Comparison of ENCODE assay signal across 1 fruit fly cellular context in genomic region chrX:15615426-15615825, dm6.
TF ChIP-seq lines count a peak whose summit lies in the region.

No protein-coding gene starts in this region.

TF ChIP-seq in whole organism, embryonic, 481 proteins besides CTCF, POLR2A, EP300 and RAD21 (continued from another document and continues in another):
- TF ChIP-seq fd102C (GFP tag; optimal IDR thresholded peaks at IDR 0.05; lab: Kevin White, UChicago) = no peak
- no peak for TF ChIP-seq exex (tag; optimal IDR thresholded peaks at IDR 0.05; lab: Kevin White, UChicago)
- peak; percentile 49 for TF ChIP-seq Abd-B (GFP tag; optimal IDR thresholded peaks at IDR 0.05; lab: Kevin White, UChicago)
- TF ChIP-seq hb (GFP tag; IDR thresholded peaks at IDR 0.05; lab: Robert Waterston, UW; ENCODE audit: partially characterized antibody) = no peak
- TF ChIP-seq D (optimal IDR thresholded peaks at IDR 0.05; lab: Kevin White, UChicago) = no peak
- TF ChIP-seq D (GFP tag; optimal IDR thresholded peaks at IDR 0.05; lab: Kevin White, UChicago) = peak; percentile 37
- peak; percentile 72 for TF ChIP-seq nmo (GFP tag; optimal IDR thresholded peaks at IDR 0.05; lab: Kevin White, UChicago)
- no peak for TF ChIP-seq gce (GFP tag; IDR thresholded peaks at IDR 0.05; lab: Robert Waterston, UW)
- TF ChIP-seq CG2120 (GFP tag; optimal IDR thresholded peaks at IDR 0.05; lab: Kevin White, UChicago) = peak; percentile 27
- no peak for TF ChIP-seq aop (GFP tag; IDR thresholded peaks at IDR 0.05; lab: Robert Waterston, UW)
- no peak for TF ChIP-seq toy (GFP tag; IDR thresholded peaks at IDR 0.05; lab: Robert Waterston, UW)
- TF ChIP-seq Gug (GFP tag; IDR thresholded peaks at IDR 0.05; lab: Robert Waterston, UW) = no peak
- TF ChIP-seq Hr51 (GFP tag; optimal IDR thresholded peaks at IDR 0.05; lab: Kevin White, UChicago) = peak in 1 of 2 experiments; percentile 76
- no peak for TF ChIP-seq wek (GFP tag; optimal IDR thresholded peaks at IDR 0.05; lab: Kevin White, UChicago)
- peak; percentile 15 for TF ChIP-seq CG33557 (GFP tag; optimal IDR thresholded peaks at IDR 0.05; lab: Kevin White, UChicago)
- TF ChIP-seq Rfx (GFP tag; IDR thresholded peaks at IDR 0.05; lab: Robert Waterston, UW) = peak; percentile 46; the same call in 1 of the 2 replicates
- TF ChIP-seq CG14667 (GFP tag; IDR thresholded peaks at IDR 0.05; lab: Robert Waterston, UW) = no peak
- no peak for TF ChIP-seq kni (GFP tag; optimal IDR thresholded peaks at IDR 0.05; lab: Kevin White, UChicago)
- peak; percentile 28 for TF ChIP-seq pum (GFP tag; optimal IDR thresholded peaks at IDR 0.05; lab: Kevin White, UChicago)
- peak; percentile 31; the same call in 1 of the 3 replicates for TF ChIP-seq Aef1 (GFP tag; IDR thresholded peaks at IDR 0.05; lab: Robert Waterston, UW)
- TF ChIP-seq ro (GFP tag; IDR thresholded peaks at IDR 0.05; lab: Robert Waterston, UW) = no peak
- no peak for TF ChIP-seq YL-1 (GFP tag; optimal IDR thresholded peaks at IDR 0.05; lab: Kevin White, UChicago)
- peak; percentile 65; the same call in 1 of the 2 replicates for TF ChIP-seq Xrp1 (GFP tag; IDR thresholded peaks at IDR 0.05; lab: Robert Waterston, UW)
- TF ChIP-seq Asciz (GFP tag; optimal IDR thresholded peaks at IDR 0.05; lab: Kevin White, UChicago) = peak; percentile 53
- no peak for TF ChIP-seq CG7357 (GFP tag; IDR thresholded peaks at IDR 0.05; lab: Robert Waterston, UW)
- TF ChIP-seq CG7271 (tag; optimal IDR thresholded peaks at IDR 0.05; lab: Kevin White, UChicago) = no peak
- TF ChIP-seq NC2α (GFP tag; optimal IDR thresholded peaks at IDR 0.05; lab: Kevin White, UChicago) = no peak
- peak; percentile 35 for TF ChIP-seq CG16863 (GFP tag; optimal IDR thresholded peaks at IDR 0.05; lab: Kevin White, UChicago)
- TF ChIP-seq Fer3 (tag; optimal IDR thresholded peaks at IDR 0.05; lab: Kevin White, UChicago) = peak; percentile 43
- TF ChIP-seq ara (GFP tag; IDR thresholded peaks at IDR 0.05; lab: Robert Waterston, UW) = peak; percentile 67
- peak; percentile 3 for TF ChIP-seq sima (GFP tag; optimal IDR thresholded peaks at IDR 0.05; lab: Kevin White, UChicago)
- peak; percentile 50; the same call in 2 of the 3 replicates for TF ChIP-seq zfh1 (GFP tag; IDR thresholded peaks at IDR 0.05; lab: Robert Waterston, UW)
- TF ChIP-seq MBD-R2 (GFP tag; IDR thresholded peaks at IDR 0.05; lab: Robert Waterston, UW) = no peak
- no peak for TF ChIP-seq cas (GFP tag; IDR thresholded peaks at IDR 0.05; lab: Robert Waterston, UW)
- peak; percentile 36; the same call in 1 of the 2 replicates for TF ChIP-seq wor (GFP tag; IDR thresholded peaks at IDR 0.05; lab: Robert Waterston, UW)
- peak; percentile 30; the same call in 1 of the 3 replicates for TF ChIP-seq CG14050 (GFP tag; IDR thresholded peaks at IDR 0.05; lab: Robert Waterston, UW)
- TF ChIP-seq Antp (GFP tag; optimal IDR thresholded peaks at IDR 0.05; lab: Kevin White, UChicago) = no peak
- peak; percentile 4 for TF ChIP-seq CG10462 (GFP tag; optimal IDR thresholded peaks at IDR 0.05; lab: Kevin White, UChicago)
- TF ChIP-seq slou (GFP tag; optimal IDR thresholded peaks at IDR 0.05; lab: Kevin White, UChicago) = no peak
- peak; percentile 4 for TF ChIP-seq MTF-1 (GFP tag; optimal IDR thresholded peaks at IDR 0.05; lab: Kevin White, UChicago; ENCODE audit: borderline replicate concordance)
- TF ChIP-seq fd64A (GFP tag; optimal IDR thresholded peaks at IDR 0.05; lab: Kevin White, UChicago) = no peak
- peak; percentile 18 for TF ChIP-seq kay (GFP tag; optimal IDR thresholded peaks at IDR 0.05; lab: Kevin White, UChicago)
- 0 out of 2 replicates have a peak, but pooled peaks have one; percentile 44 for TF ChIP-seq CG32767 (GFP tag; IDR thresholded peaks at IDR 0.05; lab: Robert Waterston, UW)
- TF ChIP-seq CG10654 (GFP tag; optimal IDR thresholded peaks at IDR 0.05; lab: Kevin White, UChicago) = peak; percentile 41
- TF ChIP-seq sens-2 (GFP tag; IDR thresholded peaks at IDR 0.05; lab: Robert Waterston, UW) = no peak
- TF ChIP-seq chinmo (GFP tag; IDR thresholded peaks at IDR 0.05; lab: Robert Waterston, UW; ENCODE audit: partially characterized antibody) = no peak
- peak; percentile 57; the same call in 1 of the 3 replicates for TF ChIP-seq ken (GFP tag; IDR thresholded peaks at IDR 0.05; lab: Robert Waterston, UW)
- TF ChIP-seq CG2116 (GFP tag; optimal IDR thresholded peaks at IDR 0.05; lab: Kevin White, UChicago) = no peak
- peak; percentile 42 for TF ChIP-seq CG14710 (tag; optimal IDR thresholded peaks at IDR 0.05; lab: Kevin White, UChicago)
- no peak for TF ChIP-seq TFAM (GFP tag; optimal IDR thresholded peaks at IDR 0.05; lab: Kevin White, UChicago)
- TF ChIP-seq Atf-2 (GFP tag; optimal IDR thresholded peaks at IDR 0.05; lab: Kevin White, UChicago) = peak; percentile 20
- no peak for TF ChIP-seq CG4328 (GFP tag; optimal IDR thresholded peaks at IDR 0.05; lab: Kevin White, UChicago)
- no peak for TF ChIP-seq CG11093 (GFP tag; IDR thresholded peaks at IDR 0.05; lab: Robert Waterston, UW)
- peak; percentile 6 for TF ChIP-seq CG7786 (GFP tag; optimal IDR thresholded peaks at IDR 0.05; lab: Kevin White, UChicago)
- TF ChIP-seq gcm2 (GFP tag; optimal IDR thresholded peaks at IDR 0.05; lab: Kevin White, UChicago) = peak; percentile 20
- no peak for TF ChIP-seq pho (GFP tag; optimal IDR thresholded peaks at IDR 0.05; lab: Kevin White, UChicago)
- TF ChIP-seq klu (GFP tag; IDR thresholded peaks at IDR 0.05; lab: Robert Waterston, UW) = 0 out of 2 replicates have a peak, but pooled peaks have one; percentile 23
- TF ChIP-seq CG9437 (GFP tag; optimal IDR thresholded peaks at IDR 0.05; lab: Kevin White, UChicago) = peak; percentile 16
- peak; percentile 92 for TF ChIP-seq sens (GFP tag; lab: Kevin White, UChicago)
- no peak for TF ChIP-seq pzg (GFP tag; optimal IDR thresholded peaks at IDR 0.05; lab: Kevin White, UChicago)
- no peak for TF ChIP-seq ham (GFP tag; IDR thresholded peaks at IDR 0.05; lab: Robert Waterston, UW)
- TF ChIP-seq CG9609 (GFP tag; optimal IDR thresholded peaks at IDR 0.05; lab: Kevin White, UChicago) = no peak
- TF ChIP-seq Blimp-1 (GFP tag; optimal IDR thresholded peaks at IDR 0.05; lab: Kevin White, UChicago) = peak; percentile 70
- TF ChIP-seq Lpt (GFP tag; optimal IDR thresholded peaks at IDR 0.05; lab: Kevin White, UChicago) = no peak
- TF ChIP-seq CG4617 (GFP tag; optimal IDR thresholded peaks at IDR 0.05; lab: Kevin White, UChicago; ENCODE audit: borderline replicate concordance) = no peak
- peak; percentile 49 for TF ChIP-seq Hsf (GFP tag; optimal IDR thresholded peaks at IDR 0.05; lab: Kevin White, UChicago)
- no peak for TF ChIP-seq Bdp1 (GFP tag; optimal IDR thresholded peaks at IDR 0.05; lab: Kevin White, UChicago)
- TF ChIP-seq slbo (GFP tag; IDR thresholded peaks at IDR 0.05; lab: Robert Waterston, UW) = peak; percentile 44; the same call in 1 of the 2 replicates
- no peak for TF ChIP-seq zf30C (GFP tag; optimal IDR thresholded peaks at IDR 0.05; lab: Kevin White, UChicago)
- peak; percentile 75 for TF ChIP-seq Drgx (GFP tag; IDR thresholded peaks at IDR 0.05; lab: Robert Waterston, UW)
- 0 out of 2 replicates have a peak, but pooled peaks have one; percentile 37 for TF ChIP-seq CG11696 (GFP tag; IDR thresholded peaks at IDR 0.05; lab: Robert Waterston, UW)
- TF ChIP-seq tin (GFP tag; optimal IDR thresholded peaks at IDR 0.05; lab: Kevin White, UChicago) = peak; percentile 56
- peak; percentile 1 for TF ChIP-seq ewg (GFP tag; optimal IDR thresholded peaks at IDR 0.05; lab: Kevin White, UChicago)
- TF ChIP-seq CG15696 (tag; optimal IDR thresholded peaks at IDR 0.05; lab: Kevin White, UChicago) = peak; percentile 38
- no peak for TF ChIP-seq CG11723 (GFP tag; optimal IDR thresholded peaks at IDR 0.05; lab: Kevin White, UChicago)
- TF ChIP-seq CG6272 (GFP tag; IDR thresholded peaks at IDR 0.05; lab: Robert Waterston, UW) = no peak
- no peak for TF ChIP-seq CG13123 (GFP tag; optimal IDR thresholded peaks at IDR 0.05; lab: Kevin White, UChicago)
- no peak for TF ChIP-seq Hmx (GFP tag; optimal IDR thresholded peaks at IDR 0.05; lab: Kevin White, UChicago)
- TF ChIP-seq chn (GFP tag; optimal IDR thresholded peaks at IDR 0.05; lab: Kevin White, UChicago) = peak; percentile 10
- no peak for TF ChIP-seq unc-4 (GFP tag; IDR thresholded peaks at IDR 0.05; lab: Robert Waterston, UW; ENCODE audit: partially characterized antibody)
- TF ChIP-seq CG17385 (GFP tag; optimal IDR thresholded peaks at IDR 0.05; lab: Kevin White, UChicago) = peak; percentile 46
- TF ChIP-seq CrebB (tag; optimal IDR thresholded peaks at IDR 0.05; lab: Kevin White, UChicago) = no peak
- peak; percentile 75 for TF ChIP-seq phol (tag; optimal IDR thresholded peaks at IDR 0.05; lab: Kevin White, UChicago)
- TF ChIP-seq CHES-1-like (GFP tag; optimal IDR thresholded peaks at IDR 0.05; lab: Kevin White, UChicago) = peak; percentile 34
- TF ChIP-seq CG2202 (tag; optimal IDR thresholded peaks at IDR 0.05; lab: Kevin White, UChicago) = no peak
- TF ChIP-seq Fer2 (tag; optimal IDR thresholded peaks at IDR 0.05; lab: Kevin White, UChicago) = no peak
- peak; percentile 35 for TF ChIP-seq fd3F (GFP tag; optimal IDR thresholded peaks at IDR 0.05; lab: Kevin White, UChicago)
- TF ChIP-seq CG6683 (GFP tag; optimal IDR thresholded peaks at IDR 0.05; lab: Kevin White, UChicago) = no peak
- TF ChIP-seq Hmr (GFP tag; optimal IDR thresholded peaks at IDR 0.05; lab: Kevin White, UChicago) = peak; percentile 11
- peak; percentile 30 for TF ChIP-seq CG12155 (GFP tag; optimal IDR thresholded peaks at IDR 0.05; lab: Kevin White, UChicago)
- no peak for TF ChIP-seq CG16779 (GFP tag; IDR thresholded peaks at IDR 0.05; lab: Robert Waterston, UW)
- no peak for TF ChIP-seq CG12299 (tag; optimal IDR thresholded peaks at IDR 0.05; lab: Kevin White, UChicago)
- peak; percentile 34 to 53 for TF ChIP-seq dpn (GFP tag; optimal IDR thresholded peaks at IDR 0.05; lab: Kevin White, UChicago)
- peak; percentile 35 for TF ChIP-seq nerfin-1 (tag; optimal IDR thresholded peaks at IDR 0.05; lab: Kevin White, UChicago)
- no peak for TF ChIP-seq Vsx1 (GFP tag; optimal IDR thresholded peaks at IDR 0.05; lab: Kevin White, UChicago)
- TF ChIP-seq BtbVII (GFP tag; optimal IDR thresholded peaks at IDR 0.05; lab: Kevin White, UChicago) = peak; percentile 20
- TF ChIP-seq Hr3 (GFP tag; optimal IDR thresholded peaks at IDR 0.05; lab: Kevin White, UChicago) = peak; percentile 53
- no peak for TF ChIP-seq E2f1 (GFP tag; IDR thresholded peaks at IDR 0.05; lab: Robert Waterston, UW)
- no peak for TF ChIP-seq CG3995 (GFP tag; optimal IDR thresholded peaks at IDR 0.05; lab: Kevin White, UChicago)
- no peak for TF ChIP-seq Opbp (GFP tag; IDR thresholded peaks at IDR 0.05; lab: Robert Waterston, UW; ENCODE audit: partially characterized antibody)
- peak; percentile 31 for TF ChIP-seq CG15514 (GFP tag; optimal IDR thresholded peaks at IDR 0.05; lab: Kevin White, UChicago)
- no peak for TF ChIP-seq B-H2 (GFP tag; optimal IDR thresholded peaks at IDR 0.05; lab: Kevin White, UChicago)
- TF ChIP-seq CG17829 (tag; optimal IDR thresholded peaks at IDR 0.05; lab: Kevin White, UChicago) = peak; percentile 74
- TF ChIP-seq otp (GFP tag; IDR thresholded peaks at IDR 0.05; lab: Robert Waterston, UW) = 0 out of 3 replicates have a peak, but pooled peaks have one; percentile 48
- TF ChIP-seq ssp (GFP tag; IDR thresholded peaks at IDR 0.05; lab: Robert Waterston, UW) = no peak
- peak in 1 of 2 experiments; percentile 10 for TF ChIP-seq eve (GFP tag; optimal IDR thresholded peaks at IDR 0.05; lab: Kevin White, UChicago)
- TF ChIP-seq sna (GFP tag; IDR thresholded peaks at IDR 0.05; lab: Robert Waterston, UW; ENCODE audit: partially characterized antibody) = no peak
- peak; percentile 59 for TF ChIP-seq row (GFP tag; IDR thresholded peaks at IDR 0.05; lab: Robert Waterston, UW)
- TF ChIP-seq vnd (GFP tag; IDR thresholded peaks at IDR 0.05; lab: Robert Waterston, UW; ENCODE audit: partially characterized antibody) = no peak
- TF ChIP-seq CG2129 (GFP tag; IDR thresholded peaks at IDR 0.05; lab: Robert Waterston, UW; ENCODE audit: partially characterized antibody) = no peak
- TF ChIP-seq amos (GFP tag; IDR thresholded peaks at IDR 0.05; lab: Robert Waterston, UW; ENCODE audit: partially characterized antibody) = no peak
- TF ChIP-seq unpg (GFP tag; optimal IDR thresholded peaks at IDR 0.05; lab: Kevin White, UChicago) = peak; percentile 77
- peak; percentile 64 for TF ChIP-seq CG13424 (tag; optimal IDR thresholded peaks at IDR 0.05; lab: Kevin White, UChicago)
- TF ChIP-seq CG12391 (tag; optimal IDR thresholded peaks at IDR 0.05; lab: Kevin White, UChicago) = peak; percentile 73
- peak; percentile 71 for TF ChIP-seq fd96Cb (tag; optimal IDR thresholded peaks at IDR 0.05; lab: Kevin White, UChicago)
- peak; percentile 63 for TF ChIP-seq Ptx1 (GFP tag; IDR thresholded peaks at IDR 0.05; lab: Robert Waterston, UW)
- peak; percentile 66 for TF ChIP-seq CoRest (tag; optimal IDR thresholded peaks at IDR 0.05; lab: Kevin White, UChicago)
- no peak for TF ChIP-seq ab (GFP tag; optimal IDR thresholded peaks at IDR 0.05; lab: Kevin White, UChicago)
- peak; percentile 29 for TF ChIP-seq gcm (GFP tag; optimal IDR thresholded peaks at IDR 0.05; lab: Kevin White, UChicago)
- 0 out of 2 replicates have a peak, but pooled peaks have one; percentile 50 for TF ChIP-seq Awh (GFP tag; IDR thresholded peaks at IDR 0.05; lab: Robert Waterston, UW)
- no peak for TF ChIP-seq Neu2 (GFP tag; optimal IDR thresholded peaks at IDR 0.05; lab: Kevin White, UChicago; ENCODE audit: borderline replicate concordance)
- TF ChIP-seq CG1529 (GFP tag; optimal IDR thresholded peaks at IDR 0.05; lab: Kevin White, UChicago) = peak; percentile 43
- TF ChIP-seq Hand (GFP tag; optimal IDR thresholded peaks at IDR 0.05; lab: Kevin White, UChicago) = no peak
- TF ChIP-seq maf-S (GFP tag; optimal IDR thresholded peaks at IDR 0.05; lab: Kevin White, UChicago) = peak; percentile 18
- no peak for TF ChIP-seq Tbp (GFP tag; optimal IDR thresholded peaks at IDR 0.05; lab: Kevin White, UChicago)
- peak; percentile 51 for TF ChIP-seq ttk (GFP tag; IDR thresholded peaks at IDR 0.05; lab: Robert Waterston, UW)
- no peak for TF ChIP-seq Dip2 (GFP tag; IDR thresholded peaks at IDR 0.05; lab: Robert Waterston, UW)
- TF ChIP-seq vfl (GFP tag; optimal IDR thresholded peaks at IDR 0.05; lab: Kevin White, UChicago) = no peak
- TF ChIP-seq lola (GFP tag; optimal IDR thresholded peaks at IDR 0.05; lab: Kevin White, UChicago) = peak in 1 of 3 experiments; percentile 47
- no peak for TF ChIP-seq grn (GFP tag; optimal IDR thresholded peaks at IDR 0.05; lab: Kevin White, UChicago)
- TF ChIP-seq bowl (GFP tag; IDR thresholded peaks at IDR 0.05; lab: Robert Waterston, UW) = no peak
- peak; percentile 78 for TF ChIP-seq oc (tag; optimal IDR thresholded peaks at IDR 0.05; lab: Kevin White, UChicago)
